Fruit fly (Drosophila melanogaster) whole organism, embryonic: ENCODE data around the gene dyw.

ENCODE experiments used
- Asciz ChIP-seq: fragments of 200-800 bp; sonication (Bioruptor generic); optimal IDR thresholded peaks from 2 replicates; lab custom pipeline; 2017; ENCODE audit warnings: missing biosample characterization, mild to moderate bottlenecking, missing genetic modification characterization, missing genetic modification reagents
- CG11247 ChIP-seq: fragments of 200-800 bp; sonication (Bioruptor generic); IDR thresholded peaks from 2 replicates; pipeline ENCODE4 v1.3.6; 2022; ENCODE audit warnings: missing biosample characterization, missing genetic modification characterization
- CG14014 ChIP-seq: fragments of 200-800 bp; sonication (Bioruptor generic); IDR thresholded peaks from 2 replicates; pipeline ENCODE4 v1.3.6; 2022; ENCODE audit warnings: missing biosample characterization, missing genetic modification characterization
- CG15269 ChIP-seq: fragments of 200-800 bp; sonication (Bioruptor generic); optimal IDR thresholded peaks from 2 replicates; lab custom pipeline; 2018; ENCODE audit warnings: missing biosample characterization, mild to moderate bottlenecking, missing genetic modification characterization, moderate library complexity
- CG1647 ChIP-seq: fragments of 200-800 bp; sonication (Bioruptor generic); optimal IDR thresholded peaks from 3 replicates; lab custom pipeline; 2016; ENCODE audit warnings: missing biosample characterization, missing genetic modification characterization
- CG1832 ChIP-seq: fragments of 200-800 bp; sonication (Bioruptor generic); optimal IDR thresholded peaks from 2 replicates; lab custom pipeline; 2017; ENCODE audit warnings: missing biosample characterization, mild to moderate bottlenecking, missing genetic modification characterization, inconsistent platforms
- CG2202 ChIP-seq: fragments of 200-800 bp; sonication (Bioruptor generic); optimal IDR thresholded peaks from 2 replicates; lab custom pipeline; 2018; ENCODE audit warnings: missing biosample characterization, mild to moderate bottlenecking, missing genetic modification characterization
- CG2712 ChIP-seq: fragments of 200-800 bp; optimal IDR thresholded peaks from 3 replicates; lab custom pipeline; 2019; ENCODE audit warnings: missing biosample characterization, mild to moderate bottlenecking, missing genetic modification characterization, moderate library complexity
- CG31388 ChIP-seq: fragments of 200-800 bp; sonication (Bioruptor generic); optimal IDR thresholded peaks from 2 replicates; lab custom pipeline; 2016; ENCODE audit warnings: missing biosample characterization, missing genetic modification characterization
- CG32532 ChIP-seq: fragments of 200-800 bp; sonication (Bioruptor generic); IDR thresholded peaks from 2 replicates; pipeline ENCODE4 v1.3.6; 2022; ENCODE audit warnings: missing biosample characterization, missing genetic modification characterization
- CG32772 ChIP-seq: fragments of 200-800 bp; sonication (Bioruptor generic); IDR thresholded peaks from 2 replicates; pipeline ENCODE4 v1.3.6; 2022; ENCODE audit warnings: missing biosample characterization, missing genetic modification characterization
- CG43689 ChIP-seq: fragments of 200-800 bp; sonication (Bioruptor generic); IDR thresholded peaks from 2 replicates; pipeline ENCODE4 v1.3.6; 2022; ENCODE audit warnings: missing biosample characterization, missing genetic modification characterization
- CG5180 ChIP-seq: fragments of 200-800 bp; sonication (Bioruptor generic); optimal IDR thresholded peaks from 3 replicates; lab custom pipeline; 2017; ENCODE audit warnings: missing biosample characterization, missing genetic modification characterization, mild to moderate bottlenecking, moderate library complexity, missing genetic modification reagents
- CG7372 ChIP-seq: fragments of 200-800 bp; sonication (Bioruptor generic); IDR thresholded peaks from 2 replicates; pipeline ENCODE4 v1.3.6; 2022; ENCODE audit warnings: missing biosample characterization, missing genetic modification characterization
- CG7786 ChIP-seq: fragments of 200-800 bp; sonication (Bioruptor generic); optimal IDR thresholded peaks from 2 replicates; lab custom pipeline; 2016; ENCODE audit warnings: missing biosample characterization, missing genetic modification characterization
- CG8290 ChIP-seq, 3 experiments: fragments of 200-800 bp; sonication (Bioruptor generic); optimal IDR thresholded peaks; 2 replicates each; lab custom pipeline; 2016 to 2019; ENCODE audit warnings: missing biosample characterization in 3 of 3, missing genetic modification characterization in 3 of 3, mild to moderate bottlenecking in 2 of 3, moderate library complexity in 1 of 3
- CG9727 ChIP-seq: fragments of 200-800 bp; sonication (Bioruptor generic); optimal IDR thresholded peaks from 3 replicates; lab custom pipeline; 2017; ENCODE audit warnings: missing biosample characterization, mild to moderate bottlenecking, missing genetic modification characterization
- Chrac-16 ChIP-seq: fragments of 200-800 bp; sonication (Bioruptor generic); optimal IDR thresholded peaks from 3 replicates; lab custom pipeline; 2016; ENCODE audit warnings: missing biosample characterization, missing genetic modification characterization
- CoRest ChIP-seq: fragments of 200-800 bp; sonication (Bioruptor generic); optimal IDR thresholded peaks from 3 replicates; lab custom pipeline; 2018; ENCODE audit warnings: missing biosample characterization, mild to moderate bottlenecking, missing genetic modification characterization, moderate library complexity
- CrebB ChIP-seq: fragments of 200-800 bp; sonication (Bioruptor generic); optimal IDR thresholded peaks from 3 replicates; lab custom pipeline; 2018; ENCODE audit warnings: missing biosample characterization, mild to moderate bottlenecking, missing genetic modification characterization
- E2f2 ChIP-seq: fragments of 200-800 bp; sonication (Bioruptor generic); IDR thresholded peaks from 2 replicates; pipeline ENCODE4 v1.3.6; 2022; ENCODE audit warnings: missing biosample characterization, missing genetic modification characterization
- HHEX ChIP-seq: fragments of 200-800 bp; sonication (Bioruptor generic); optimal IDR thresholded peaks from 3 replicates; lab custom pipeline; 2017; ENCODE audit warnings: missing biosample characterization, mild to moderate bottlenecking, missing genetic modification characterization, missing genetic modification reagents
- HLH54F ChIP-seq: fragments of 200-800 bp; sonication (Bioruptor generic); optimal IDR thresholded peaks from 3 replicates; lab custom pipeline; 2016; ENCODE audit warnings: missing biosample characterization, missing genetic modification characterization
- Hand ChIP-seq: fragments of 200-800 bp; sonication (Bioruptor generic); optimal IDR thresholded peaks from 2 replicates; lab custom pipeline; 2017; ENCODE audit warnings: mild to moderate bottlenecking, missing biosample characterization, missing genetic modification reagents, missing genetic modification characterization
- Hey ChIP-seq: fragments of 200-800 bp; sonication (Bioruptor generic); optimal IDR thresholded peaks from 3 replicates; lab custom pipeline; 2018; ENCODE audit warnings: missing biosample characterization, mild to moderate bottlenecking, missing genetic modification characterization
- Hr51 ChIP-seq, 2 experiments: fragments of 200-800 bp; sonication (Bioruptor generic); optimal IDR thresholded peaks; 2 replicates in 1 of 2; 3 replicates in 1 of 2; lab custom pipeline; 2016 to 2018; ENCODE audit warnings: missing biosample characterization in 2 of 2, missing genetic modification characterization in 2 of 2, mild to moderate bottlenecking in 1 of 2, moderate library complexity in 1 of 2
- MTF-1 ChIP-seq: fragments of 200-800 bp; sonication (Bioruptor generic); optimal IDR thresholded peaks from 2 replicates; lab custom pipeline; 2018; ENCODE audit warnings: missing biosample characterization, mild to moderate bottlenecking, missing genetic modification characterization, borderline replicate concordance
- Mad ChIP-seq: fragments of 200-800 bp; sonication (Bioruptor generic); optimal IDR thresholded peaks from 2 replicates; lab custom pipeline; 2016; ENCODE audit warnings: missing biosample characterization, missing genetic modification characterization
- NFAT ChIP-seq: fragments of 200-800 bp; sonication (Bioruptor generic); IDR thresholded peaks from 2 replicates; pipeline ENCODE4 v1.3.6; 2022; ENCODE audit warnings: missing biosample characterization, missing genetic modification characterization
- Pdp1 ChIP-seq, 2 experiments: fragments of 200-800 bp; sonication (Bioruptor generic); optimal IDR thresholded peaks; 3 replicates each; lab custom pipeline; 2016; ENCODE audit warnings: missing biosample characterization in 2 of 2, missing genetic modification characterization in 2 of 2, mild to moderate bottlenecking in 1 of 2, moderate library complexity in 1 of 2
- Sry-β ChIP-seq: fragments of 200-800 bp; sonication (Bioruptor generic); optimal IDR thresholded peaks from 2 replicates; lab custom pipeline; 2018; ENCODE audit warnings: missing biosample characterization, mild to moderate bottlenecking, missing genetic modification characterization, moderate library complexity
- cas ChIP-seq: fragments of 200-800 bp; sonication (Bioruptor generic); IDR thresholded peaks from 2 replicates; pipeline ENCODE4 v1.3.6; 2022; ENCODE audit warnings: missing biosample characterization, missing genetic modification characterization
- chif ChIP-seq, 2 experiments: fragments of 200-800 bp; sonication (Bioruptor generic); optimal IDR thresholded peaks; 3 replicates each; lab custom pipeline; 2016; ENCODE audit warnings: missing biosample characterization in 2 of 2, missing genetic modification characterization in 2 of 2
- chm ChIP-seq: fragments of 200-800 bp; sonication (Bioruptor generic); IDR thresholded peaks from 2 replicates; pipeline ENCODE4 v1.3.6; 2022; ENCODE audit warnings: missing biosample characterization, missing genetic modification characterization
- crol ChIP-seq: fragments of 200-800 bp; sonication (Bioruptor generic); IDR thresholded peaks from 2 replicates; pipeline ENCODE4 v1.3.6; 2022; ENCODE audit warnings: missing biosample characterization, missing genetic modification characterization
- eyg ChIP-seq: fragments of 200-800 bp; sonication (Bioruptor generic); optimal IDR thresholded peaks from 3 replicates; lab custom pipeline; 2016; ENCODE audit warnings: missing biosample characterization, missing genetic modification characterization
- fd102C ChIP-seq: fragments of 200-800 bp; sonication (Bioruptor generic); optimal IDR thresholded peaks from 2 replicates; lab custom pipeline; 2018; ENCODE audit warnings: missing biosample characterization, mild to moderate bottlenecking, missing genetic modification characterization, moderate library complexity
- gcm2 ChIP-seq: fragments of 200-800 bp; sonication (Bioruptor generic); optimal IDR thresholded peaks from 2 replicates; lab custom pipeline; 2016; ENCODE audit warnings: missing biosample characterization, missing genetic modification characterization
- grau ChIP-seq: fragments of 200-800 bp; optimal IDR thresholded peaks from 3 replicates; lab custom pipeline; 2019; ENCODE audit warnings: missing biosample characterization, mild to moderate bottlenecking, missing genetic modification characterization, moderate library complexity
- gro ChIP-seq: fragments of 200-800 bp; sonication (Bioruptor generic); optimal IDR thresholded peaks from 2 replicates; lab custom pipeline; 2016; ENCODE audit warnings: missing biosample characterization, missing genetic modification characterization
- insv ChIP-seq, 2 experiments: fragments of 200-800 bp; sonication (Bioruptor generic); optimal IDR thresholded peaks; 3 replicates each; lab custom pipeline; 2016 to 2018; ENCODE audit warnings: missing biosample characterization in 2 of 2, missing genetic modification characterization in 2 of 2
- nerfin-1 ChIP-seq: fragments of 200-800 bp; sonication (Bioruptor generic); optimal IDR thresholded peaks from 3 replicates; lab custom pipeline; 2019; ENCODE audit warnings: missing biosample characterization, mild to moderate bottlenecking, missing genetic modification characterization, moderate library complexity
- nom ChIP-seq: fragments of 200-800 bp; sonication (Bioruptor generic); optimal IDR thresholded peaks from 2 replicates; lab custom pipeline; 2017; ENCODE audit warnings: missing biosample characterization, missing genetic modification characterization, mild to moderate bottlenecking, moderate library complexity, missing genetic modification reagents
- p53 ChIP-seq: fragments of 200-800 bp; sonication (Bioruptor generic); optimal IDR thresholded peaks from 2 replicates; lab custom pipeline; 2016; ENCODE audit warnings: missing biosample characterization, missing genetic modification characterization
- pnt ChIP-seq: fragments of 200-800 bp; sonication (Bioruptor generic); optimal IDR thresholded peaks from 3 replicates; lab custom pipeline; 2016; ENCODE audit warnings: missing biosample characterization, missing genetic modification characterization
- sisA ChIP-seq: fragments of 200-800 bp; sonication (Bioruptor generic); IDR thresholded peaks from 2 replicates; pipeline ENCODE4 v1.3.6; 2022; ENCODE audit warnings: missing biosample characterization, missing genetic modification characterization
- stwl ChIP-seq: fragments of 200-800 bp; sonication (Bioruptor generic); optimal IDR thresholded peaks from 3 replicates; lab custom pipeline; 2018; ENCODE audit warnings: missing biosample characterization, mild to moderate bottlenecking, missing genetic modification characterization, moderate library complexity
- tap ChIP-seq: fragments of 200-800 bp; optimal IDR thresholded peaks from 3 replicates; lab custom pipeline; 2019; ENCODE audit warnings: missing biosample characterization, mild to moderate bottlenecking, missing genetic modification characterization, moderate library complexity
- trh ChIP-seq: fragments of 200-800 bp; sonication (Bioruptor generic); optimal IDR thresholded peaks from 2 replicates; lab custom pipeline; 2016; ENCODE audit warnings: missing biosample characterization, missing genetic modification characterization
- zfh2 ChIP-seq: fragments of 200-800 bp; sonication (Bioruptor generic); optimal IDR thresholded peaks from 2 replicates; lab custom pipeline; 2016; ENCODE audit warnings: missing biosample characterization, missing genetic modification characterization

Gene dyw

dm6 chrX:2647472-2647883 is 46.2 kb downstream of the dyw start (continued):
- TF ChIP-seq Chrac-16 (GFP tag; lab: Kevin White, UChicago) (peak; percentile 48), CG11247 (GFP tag; lab: Robert Waterston, UW) (no peak), CG9727 (GFP tag; lab: Kevin White, UChicago) (peak; percentile 22), CG31388 (GFP tag; lab: Kevin White, UChicago) (no peak), CG5180 (GFP tag; lab: Kevin White, UChicago) (peak; percentile 57), nerfin-1 (tag; lab: Kevin White, UChicago) (peak; percentile 29), E2f2 (peak; percentile 43; the same call in 1 of the 2 replicates), stwl (no peak), CG7372 (GFP tag; lab: Robert Waterston, UW) (0 out of 2 replicates have a peak, but pooled peaks have one; percentile 33), CrebB (tag; lab: Kevin White, UChicago) (peak; percentile 59), trh (GFP tag; lab: Kevin White, UChicago) (peak; percentile 11), CG2202 (tag; lab: Kevin White, UChicago) (no peak), MTF-1 (GFP tag; lab: Kevin White, UChicago) (no peak), CG32772 (GFP tag; lab: Robert Waterston, UW) (peak; percentile 26; the same call in 1 of the 2 replicates), CG32532 (peak; percentile 66; the same call in 1 of the 2 replicates), p53 (GFP tag; lab: Kevin White, UChicago) (peak; percentile 12), pnt (GFP tag; lab: Kevin White, UChicago) (peak; percentile 37), chm (GFP tag; lab: Robert Waterston, UW) (peak; percentile 58), CG2712 (tag; lab: Kevin White, UChicago) (peak; percentile 57), insv (GFP tag; optimal IDR thresholded peaks at IDR 0.05; lab: Kevin White, UChicago) (no peak), fd102C (GFP tag; lab: Kevin White, UChicago) (no peak), CG15269 (tag; lab: Kevin White, UChicago) (peak; percentile 77), CG1832 (GFP tag; lab: Kevin White, UChicago) (no peak), CoRest (tag; lab: Kevin White, UChicago) (peak; percentile 68), gcm2 (no peak), CG43689 (GFP tag; lab: Robert Waterston, UW) (no peak), Hr51 (GFP tag; optimal IDR thresholded peaks at IDR 0.05; lab: Kevin White, UChicago) (peak in 1 of 2 experiments; percentile 76), NFAT (GFP tag; lab: Robert Waterston, UW) (no peak), chif (GFP tag; optimal IDR thresholded peaks at IDR 0.05; lab: Kevin White, UChicago) (peak; percentile 51 to 59), CG7786 (GFP tag; lab: Kevin White, UChicago) (peak; percentile 50), gro (GFP tag; lab: Kevin White, UChicago) (peak; percentile 50), HHEX (GFP tag; lab: Kevin White, UChicago) (peak; percentile 68), zfh2 (peak; percentile 61), Hand (GFP tag; lab: Kevin White, UChicago) (peak; percentile 3), crol (peak; percentile 73), HLH54F (GFP tag; lab: Kevin White, UChicago) (peak; percentile 60), cas (GFP tag; lab: Robert Waterston, UW) (no peak), Pdp1 (GFP tag; optimal IDR thresholded peaks at IDR 0.05; lab: Kevin White, UChicago) (peak; percentile 49 to 70), CG8290 (GFP tag; optimal IDR thresholded peaks at IDR 0.05; lab: Kevin White, UChicago) (peak; percentile 3), CG8290 (tag; optimal IDR thresholded peaks at IDR 0.05; lab: Kevin White, UChicago) (peak in 1 of 2 experiments; percentile 88), eyg (peak; percentile 38), Hey (tag; lab: Kevin White, UChicago) (peak; percentile 12), tap (tag; lab: Kevin White, UChicago) (peak; percentile 40), Sry-β (GFP tag; lab: Kevin White, UChicago) (no peak), CG14014 (GFP tag; lab: Robert Waterston, UW) (peak; percentile 50; the same call in 1 of the 2 replicates), Asciz (GFP tag; lab: Kevin White, UChicago) (peak; percentile 3), nom (GFP tag; lab: Kevin White, UChicago) (peak; percentile 88), grau (tag; lab: Kevin White, UChicago) (peak; percentile 76), sisA (GFP tag; lab: Robert Waterston, UW) (peak; percentile 54; the same call in 1 of the 2 replicates), Mad (GFP tag; lab: Kevin White, UChicago) (peak; percentile 57), CG1647 (peak; percentile 45)
